Worm (Caenorhabditis elegans) whole organism, young adult: Measurements from ENCODE around the gene C08D8.7.

ENCODE experiments used
- B0019.2 ChIP-seq: fragments of 200-800 bp; sonication (Bioruptor generic); conservative IDR thresholded peaks from 2 replicates; pipeline ENCODE4 v1.3.6; 2022; ENCODE audit warnings: missing genetic modification reagents, missing genetic modification characterization, missing compliant biosample characterization
- B0336.3 ChIP-seq: fragments of 200-800 bp; sonication (Bioruptor generic); IDR thresholded peaks from 2 replicates; pipeline ENCODE4 v1.3.6; 2022; ENCODE audit warnings: missing genetic modification characterization, missing compliant biosample characterization
- F33H1.4 ChIP-seq: fragments of 200-800 bp; sonication (Bioruptor generic); IDR thresholded peaks from 2 replicates; pipeline ENCODE4 v1.3.6; 2022; ENCODE audit warnings: missing genetic modification reagents, missing genetic modification characterization, missing compliant biosample characterization
- F49E8.2 ChIP-seq: sonication (generic microtip); optimal IDR thresholded peaks from 3 replicates; lab custom pipeline; 2017; ENCODE audit warnings: missing genetic modification characterization, mild to moderate bottlenecking, missing compliant biosample characterization, antibody characterized with exemption, moderate library complexity; ENCODE audit not compliant: insufficient read depth
- F52B5.7 ChIP-seq: sonication (generic microtip); optimal IDR thresholded peaks from 2 replicates; lab custom pipeline; 2016; ENCODE audit warnings: mild to moderate bottlenecking, missing genetic modification characterization, missing compliant biosample characterization
- Y53F4B.3 ChIP-seq: fragments of 200-800 bp; sonication (Bioruptor generic); IDR thresholded peaks from 2 replicates; pipeline ENCODE4 v1.3.6; 2022; ENCODE audit warnings: missing genetic modification reagents, missing genetic modification characterization, missing compliant biosample characterization
- Y67H2A.10 ChIP-seq: fragments of 200-800 bp; sonication (Bioruptor generic); conservative IDR thresholded peaks from 2 replicates; pipeline ENCODE4 v1.3.6; 2022; ENCODE audit warnings: missing genetic modification reagents, missing genetic modification characterization, missing compliant biosample characterization
- akir-1 ChIP-seq: fragments of 200-800 bp; sonication (Bioruptor generic); optimal IDR thresholded peaks from 2 replicates; lab custom pipeline; 2018; ENCODE audit warnings: mild to moderate bottlenecking, missing genetic modification characterization, moderate library complexity, missing compliant biosample characterization
- aptf-2 ChIP-seq: fragments of 200-800 bp; sonication (Bioruptor generic); conservative IDR thresholded peaks from 2 replicates; pipeline ENCODE4 v1.3.6; 2022; ENCODE audit warnings: missing genetic modification reagents, missing genetic modification characterization, missing compliant biosample characterization
- bed-1 ChIP-seq: fragments of 200-800 bp; sonication (Bioruptor generic); IDR thresholded peaks from 2 replicates; pipeline ENCODE4 v1.3.6; 2022; ENCODE audit warnings: missing genetic modification reagents, missing genetic modification characterization, missing compliant biosample characterization
- chd-7 ChIP-seq: sonication (generic microtip); optimal IDR thresholded peaks from 2 replicates; lab custom pipeline; 2016; ENCODE audit warnings: mild to moderate bottlenecking, missing genetic modification characterization, moderate library complexity, missing compliant biosample characterization
- ekl-4 ChIP-seq: fragments of 200-800 bp; sonication (Bioruptor generic); IDR thresholded peaks from 2 replicates; pipeline ENCODE4 v1.3.6; 2022; ENCODE audit warnings: missing genetic modification reagents, missing genetic modification characterization, missing compliant biosample characterization
- him-1 ChIP-seq: sonication (generic microtip); optimal IDR thresholded peaks from 2 replicates; lab custom pipeline; 2016; ENCODE audit warnings: missing genotype, missing genetic modification reagents, missing genetic modification characterization, missing compliant biosample characterization
- hmg-1.2 ChIP-seq: fragments of 200-800 bp; sonication (Bioruptor generic); IDR thresholded peaks from 2 replicates; pipeline ENCODE4 v1.3.6; 2022; ENCODE audit warnings: missing genetic modification reagents, missing genetic modification characterization, missing compliant biosample characterization
- let-526 ChIP-seq: fragments of 200-800 bp; sonication (Bioruptor generic); IDR thresholded peaks from 2 replicates; pipeline ENCODE4 v1.3.6; 2022; ENCODE audit warnings: missing genetic modification reagents, missing genetic modification characterization, missing compliant biosample characterization
- lin-54 ChIP-seq: fragments of 200-800 bp; sonication (Bioruptor generic); optimal IDR thresholded peaks from 2 replicates; lab custom pipeline; 2018; ENCODE audit warnings: mild to moderate bottlenecking, missing genetic modification characterization, missing compliant biosample characterization
- madf-6 ChIP-seq: fragments of 200-800 bp; sonication (Bioruptor generic); IDR thresholded peaks from 2 replicates; pipeline ENCODE4 v1.3.6; 2022; ENCODE audit warnings: missing genetic modification reagents, missing genetic modification characterization, missing compliant biosample characterization
- mcd-1 ChIP-seq: fragments of 200-800 bp; sonication (Bioruptor generic); IDR thresholded peaks from 2 replicates; pipeline ENCODE4 v1.3.6; 2022; ENCODE audit warnings: missing genetic modification reagents, missing genetic modification characterization, missing compliant biosample characterization
- nfya-1 ChIP-seq: sonication (generic microtip); optimal IDR thresholded peaks from 2 replicates; lab custom pipeline; 2017; ENCODE audit warnings: antibody characterized with exemption, missing compliant biosample characterization, missing genetic modification characterization, borderline replicate concordance; ENCODE audit not compliant: insufficient read depth
- nfya-2 ChIP-seq: fragments of 200-800 bp; sonication (Bioruptor generic); IDR thresholded peaks from 2 replicates; pipeline ENCODE4 v1.3.6; 2022; ENCODE audit warnings: missing genetic modification reagents, missing genetic modification characterization, missing compliant biosample characterization
- nhr-120 ChIP-seq: fragments of 200-800 bp; sonication (Bioruptor generic); IDR thresholded peaks from 2 replicates; pipeline ENCODE4 v1.3.6; 2022; ENCODE audit warnings: missing genetic modification characterization, missing compliant biosample characterization
- nhr-179 ChIP-seq: sonication (generic microtip); optimal IDR thresholded peaks from 2 replicates; lab custom pipeline; 2016; ENCODE audit warnings: mild to moderate bottlenecking, missing genetic modification characterization, missing compliant biosample characterization
- pbrm-1 ChIP-seq: fragments of 200-800 bp; sonication (Bioruptor generic); IDR thresholded peaks from 2 replicates; pipeline ENCODE4 v1.3.6; 2022; ENCODE audit warnings: missing genetic modification reagents, missing genetic modification characterization, missing compliant biosample characterization
- sdz-38 ChIP-seq: sonication (generic microtip); optimal IDR thresholded peaks from 2 replicates; lab custom pipeline; 2016; ENCODE audit warnings: missing genotype, missing genetic modification characterization, missing compliant biosample characterization
- sea-2 ChIP-seq: fragments of 200-800 bp; sonication (Bioruptor generic); IDR thresholded peaks from 2 replicates; pipeline ENCODE4 v1.3.6; 2022; ENCODE audit warnings: missing genetic modification characterization, missing compliant biosample characterization

C08D8.7 gene

ce11 chrV:8389307-8389706, 48.3 kb downstream of the C08D8.7 start:
- TF ChIP-seq Y53F4B.3 (GFP tag; lab: Robert Waterston, UW) (no peak), F33H1.4 (GFP tag; lab: Robert Waterston, UW) (no peak), sdz-38 (tag; lab: Kevin White, UChicago) (no peak), F52B5.7 (no peak), nfya-2 (GFP tag; lab: Robert Waterston, UW) (no peak), him-1 (tag; lab: Kevin White, UChicago) (no peak), mcd-1 (GFP tag; lab: Robert Waterston, UW) (no peak), let-526 (GFP tag; lab: Robert Waterston, UW) (no peak), sea-2 (GFP tag; lab: Robert Waterston, UW) (no peak), nfya-1 (tag; lab: Kevin White, UChicago) (no peak), pbrm-1 (GFP tag; lab: Robert Waterston, UW) (no peak), B0019.2 (GFP tag; lab: Robert Waterston, UW) (no peak)

ce11 chrV:8394357-8394850, 53.4 kb downstream of the C08D8.7 start, which contains the start of the genes pho-6 and F52E1.3:
Gene pho-6, minus strand, starts transcription at chrV:8394457.
Gene F52E1.3, plus strand, starts transcription at chrV:8394800.
- TF ChIP-seq nhr-120 (GFP tag; lab: Robert Waterston, UW) (no peak), madf-6 (GFP tag; lab: Robert Waterston, UW) (no peak), bed-1 (GFP tag; lab: Robert Waterston, UW) (no peak), F49E8.2 (tag; lab: Kevin White, UChicago) (no peak), Y67H2A.10 (GFP tag; lab: Robert Waterston, UW) (no peak), chd-7 (no peak), nhr-179 (no peak), lin-54 (GFP tag; lab: Kevin White, UChicago) (no peak), ekl-4 (GFP tag; lab: Robert Waterston, UW) (no peak), aptf-2 (GFP tag; lab: Robert Waterston, UW) (no peak), sea-2 (GFP tag; lab: Robert Waterston, UW) (no peak), akir-1 (GFP tag; lab: Kevin White, UChicago) (no peak), B0336.3 (GFP tag; lab: Robert Waterston, UW) (no peak), hmg-1.2 (GFP tag; lab: Robert Waterston, UW) (no peak)
- TF ChIP-seq, all 124 proteins: peak for 0
